Fruit fly (Drosophila melanogaster) whole organism, embryonic: ENCODE data around the gene Usp8.

Experiments
- ATbp ChIP-seq: fragments of 200-800 bp; sonication (Bioruptor generic); optimal IDR thresholded peaks from 2 replicates; lab custom pipeline; 2017; ENCODE audit warnings: missing biosample characterization, mild to moderate bottlenecking, missing genetic modification characterization, missing genetic modification reagents
- B-H2 ChIP-seq: fragments of 200-800 bp; sonication (Bioruptor generic); optimal IDR thresholded peaks from 2 replicates; lab custom pipeline; 2018; ENCODE audit warnings: missing biosample characterization, mild to moderate bottlenecking, missing genetic modification characterization
- CG12155 ChIP-seq: fragments of 200-800 bp; sonication (Bioruptor generic); optimal IDR thresholded peaks from 3 replicates; lab custom pipeline; 2016; ENCODE audit warnings: missing biosample characterization, missing genetic modification characterization
- CG13287 ChIP-seq: fragments of 200-800 bp; sonication (Bioruptor generic); IDR thresholded peaks from 2 replicates; pipeline ENCODE4 v1.3.6; 2022; ENCODE audit warnings: missing biosample characterization, missing genetic modification characterization; ENCODE audit not compliant: partially characterized antibody
- CG13624 ChIP-seq: fragments of 200-800 bp; sonication (Bioruptor generic); optimal IDR thresholded peaks from 2 replicates; lab custom pipeline; 2016; ENCODE audit warnings: missing biosample characterization, missing genetic modification characterization
- CG14965 ChIP-seq: fragments of 200-800 bp; sonication (Bioruptor generic); optimal IDR thresholded peaks from 2 replicates; lab custom pipeline; 2016; ENCODE audit warnings: missing biosample characterization, missing genetic modification characterization, borderline replicate concordance
- CG15011 ChIP-seq: fragments of 200-800 bp; sonication (Bioruptor generic); optimal IDR thresholded peaks from 3 replicates; lab custom pipeline; 2018; ENCODE audit warnings: missing biosample characterization, mild to moderate bottlenecking, missing genetic modification characterization
- CG15696 ChIP-seq: fragments of 200-800 bp; sonication (Bioruptor generic); optimal IDR thresholded peaks from 2 replicates; lab custom pipeline; 2019; ENCODE audit warnings: missing biosample characterization, mild to moderate bottlenecking, missing genetic modification characterization, moderate library complexity
- CG16779 ChIP-seq: fragments of 200-800 bp; sonication (Bioruptor generic); IDR thresholded peaks from 2 replicates; pipeline ENCODE4 v1.3.6; 2022; ENCODE audit warnings: missing biosample characterization, missing genetic modification characterization
- CG17361 ChIP-seq: fragments of 200-800 bp; sonication (Bioruptor generic); IDR thresholded peaks from 3 replicates; pipeline ENCODE4 v1.3.6; 2022; ENCODE audit warnings: missing biosample characterization, missing genetic modification characterization
- CG17829 ChIP-seq: fragments of 200-800 bp; optimal IDR thresholded peaks from 2 replicates; lab custom pipeline; 2019; ENCODE audit warnings: missing biosample characterization, mild to moderate bottlenecking, missing genetic modification characterization, moderate library complexity
- CG18476 ChIP-seq: fragments of 200-800 bp; sonication (Bioruptor generic); optimal IDR thresholded peaks from 2 replicates; lab custom pipeline; 2016; ENCODE audit warnings: missing biosample characterization, mild to moderate bottlenecking, missing genetic modification characterization
- CG2120 ChIP-seq: fragments of 200-800 bp; sonication (Bioruptor generic); optimal IDR thresholded peaks from 3 replicates; lab custom pipeline; 2016; ENCODE audit warnings: missing biosample characterization, missing genetic modification characterization
- CG30020 ChIP-seq: fragments of 200-800 bp; optimal IDR thresholded peaks from 2 replicates; lab custom pipeline; 2019; ENCODE audit warnings: missing biosample characterization, mild to moderate bottlenecking, missing genetic modification characterization, moderate library complexity
- CG3065 ChIP-seq: fragments of 200-800 bp; sonication (Bioruptor generic); optimal IDR thresholded peaks from 2 replicates; lab custom pipeline; 2016; ENCODE audit warnings: missing biosample characterization, missing genetic modification characterization
- CG31365 ChIP-seq: fragments of 200-800 bp; sonication (Bioruptor generic); optimal IDR thresholded peaks from 2 replicates; lab custom pipeline; 2018; ENCODE audit warnings: missing biosample characterization, mild to moderate bottlenecking, missing genetic modification characterization
- CG32772 ChIP-seq: fragments of 200-800 bp; sonication (Bioruptor generic); IDR thresholded peaks from 2 replicates; pipeline ENCODE4 v1.3.6; 2022; ENCODE audit warnings: missing biosample characterization, missing genetic modification characterization
- CG4328 ChIP-seq: fragments of 200-800 bp; sonication (Bioruptor generic); optimal IDR thresholded peaks from 3 replicates; lab custom pipeline; 2017; ENCODE audit warnings: missing biosample characterization, missing genetic modification reagents, missing genetic modification characterization
- CG4820 ChIP-seq: fragments of 200-800 bp; sonication (Bioruptor generic); optimal IDR thresholded peaks from 3 replicates; lab custom pipeline; 2016; ENCODE audit warnings: missing biosample characterization, missing genetic modification characterization
- CG8388 ChIP-seq: fragments of 200-800 bp; sonication (Bioruptor generic); optimal IDR thresholded peaks from 2 replicates; lab custom pipeline; 2019; ENCODE audit warnings: missing biosample characterization, mild to moderate bottlenecking, missing genetic modification characterization, moderate library complexity
- CG9609 ChIP-seq: fragments of 200-800 bp; sonication (Bioruptor generic); optimal IDR thresholded peaks from 3 replicates; lab custom pipeline; 2016; ENCODE audit warnings: missing biosample characterization, missing genetic modification characterization
- Doc2 ChIP-seq: fragments of 200-800 bp; sonication (Bioruptor generic); IDR thresholded peaks from 2 replicates; pipeline ENCODE4 v1.3.6; 2022; ENCODE audit warnings: missing biosample characterization, missing genetic modification characterization
- Elba2 ChIP-seq: fragments of 200-800 bp; sonication (Bioruptor generic); optimal IDR thresholded peaks from 3 replicates; lab custom pipeline; 2016; ENCODE audit warnings: missing biosample characterization, missing genetic modification characterization
- Ets65A ChIP-seq: fragments of 200-800 bp; sonication (Bioruptor generic); peaks from one replicate; lab custom pipeline; 2016; ENCODE audit warnings: missing biosample characterization, missing genetic modification characterization
- Fer2 ChIP-seq: fragments of 200-800 bp; sonication (Bioruptor generic); optimal IDR thresholded peaks from 2 replicates; lab custom pipeline; 2018; ENCODE audit warnings: missing biosample characterization, mild to moderate bottlenecking, missing genetic modification characterization, moderate library complexity
- Hand ChIP-seq: fragments of 200-800 bp; sonication (Bioruptor generic); optimal IDR thresholded peaks from 2 replicates; lab custom pipeline; 2017; ENCODE audit warnings: mild to moderate bottlenecking, missing biosample characterization, missing genetic modification reagents, missing genetic modification characterization
- Myb ChIP-seq: fragments of 200-800 bp; sonication (Bioruptor generic); optimal IDR thresholded peaks from 2 replicates; lab custom pipeline; 2016; ENCODE audit warnings: missing biosample characterization, missing genetic modification characterization
- Nf-YC ChIP-seq: fragments of 200-800 bp; optimal IDR thresholded peaks from 3 replicates; lab custom pipeline; 2019; ENCODE audit warnings: missing biosample characterization, mild to moderate bottlenecking, missing genetic modification characterization, moderate library complexity
- Ravus ChIP-seq: fragments of 200-800 bp; sonication (Bioruptor generic); IDR thresholded peaks from 2 replicates; pipeline ENCODE4 v1.3.6; 2022; ENCODE audit warnings: missing biosample characterization, missing genetic modification characterization
- Rfx ChIP-seq: fragments of 200-800 bp; sonication (Bioruptor generic); IDR thresholded peaks from 2 replicates; pipeline ENCODE4 v1.3.6; 2022; ENCODE audit warnings: missing biosample characterization, missing genetic modification characterization
- Sox100B ChIP-seq: fragments of 200-800 bp; sonication (Bioruptor generic); optimal IDR thresholded peaks from 3 replicates; lab custom pipeline; 2018; ENCODE audit warnings: missing biosample characterization, mild to moderate bottlenecking, missing genetic modification characterization
- bsh ChIP-seq, 2 experiments: fragments of 200-800 bp; sonication (Bioruptor generic); optimal IDR thresholded peaks; 2 replicates each; lab custom pipeline; 2017 to 2018; ENCODE audit warnings: mild to moderate bottlenecking in 2 of 2, missing biosample characterization in 2 of 2, missing genetic modification characterization in 2 of 2, moderate library complexity in 1 of 2
- chm ChIP-seq: fragments of 200-800 bp; sonication (Bioruptor generic); IDR thresholded peaks from 2 replicates; pipeline ENCODE4 v1.3.6; 2022; ENCODE audit warnings: missing biosample characterization, missing genetic modification characterization
- corto ChIP-seq: fragments of 200-800 bp; sonication (Bioruptor generic); optimal IDR thresholded peaks from 2 replicates; lab custom pipeline; 2016; ENCODE audit warnings: missing biosample characterization, mild to moderate bottlenecking, missing genetic modification characterization, moderate library complexity
- croc ChIP-seq: fragments of 200-800 bp; sonication (Bioruptor generic); conservative IDR thresholded peaks from 3 replicates; pipeline ENCODE4 v1.3.6; 2022; ENCODE audit warnings: missing biosample characterization, missing genetic modification characterization
- disco-r ChIP-seq: fragments of 200-800 bp; sonication (Bioruptor generic); optimal IDR thresholded peaks from 2 replicates; lab custom pipeline; 2016; ENCODE audit warnings: missing biosample characterization, missing genetic modification characterization
- eyg ChIP-seq: fragments of 200-800 bp; sonication (Bioruptor generic); optimal IDR thresholded peaks from 3 replicates; lab custom pipeline; 2016; ENCODE audit warnings: missing biosample characterization, missing genetic modification characterization
- fru ChIP-seq: fragments of >200 bp; optimal IDR thresholded peaks from 2 replicates; lab custom pipeline; 2017
- gce ChIP-seq: fragments of 200-800 bp; sonication (Bioruptor generic); IDR thresholded peaks from 3 replicates; pipeline ENCODE4 v1.3.6; 2022; ENCODE audit warnings: missing biosample characterization, missing genetic modification characterization
- kni ChIP-seq: fragments of 200-800 bp; sonication (Bioruptor generic); optimal IDR thresholded peaks from 3 replicates; lab custom pipeline; 2017; ENCODE audit warnings: mild to moderate bottlenecking, missing biosample characterization, missing genetic modification reagents, missing genetic modification characterization
- lola ChIP-seq, 3 experiments: fragments of >200 bp in 2 of 3; fragments of 200-800 bp in 1 of 3; sonication (Bioruptor generic) in 1 of 3; optimal IDR thresholded peaks; 2 replicates each; lab custom pipeline; 2017 to 2019; ENCODE audit warnings: missing biosample characterization in 3 of 3, missing genetic modification characterization in 3 of 3, mild to moderate bottlenecking in 1 of 3, moderate library complexity in 1 of 3
- luna ChIP-seq: fragments of 200-800 bp; sonication (Bioruptor generic); optimal IDR thresholded peaks from 2 replicates; lab custom pipeline; 2016; ENCODE audit warnings: missing biosample characterization, missing genetic modification characterization
- mam ChIP-seq: fragments of 200-800 bp; sonication (Bioruptor generic); optimal IDR thresholded peaks from 3 replicates; lab custom pipeline; 2016; ENCODE audit warnings: missing biosample characterization, missing genetic modification characterization
- mld ChIP-seq: fragments of 200-800 bp; sonication (Bioruptor generic); IDR thresholded peaks from 3 replicates; pipeline ENCODE4 v1.3.6; 2022; ENCODE audit warnings: missing biosample characterization, missing genetic modification characterization; ENCODE audit not compliant: partially characterized antibody
- nerfin-2 ChIP-seq: fragments of 200-800 bp; sonication (Bioruptor generic); IDR thresholded peaks from 2 replicates; pipeline ENCODE4 v1.3.6; 2022; ENCODE audit warnings: missing biosample characterization, missing genetic modification characterization; ENCODE audit not compliant: partially characterized antibody
- pb ChIP-seq: fragments of 200-800 bp; sonication (Bioruptor generic); optimal IDR thresholded peaks from 3 replicates; lab custom pipeline; 2016; ENCODE audit warnings: missing biosample characterization, missing genetic modification characterization
- repo ChIP-seq: fragments of 200-800 bp; sonication (Bioruptor generic); optimal IDR thresholded peaks from 2 replicates; lab custom pipeline; 2016; ENCODE audit warnings: missing biosample characterization, missing genetic modification characterization
- ro ChIP-seq: fragments of 200-800 bp; sonication (Bioruptor generic); IDR thresholded peaks from 2 replicates; pipeline ENCODE4 v1.3.6; 2022; ENCODE audit warnings: missing biosample characterization, missing genetic modification characterization
- row ChIP-seq: fragments of 200-800 bp; sonication (Bioruptor generic); IDR thresholded peaks from 3 replicates; pipeline ENCODE4 v1.3.6; 2022; ENCODE audit warnings: missing biosample characterization, missing genetic modification characterization
- scrt ChIP-seq: fragments of 200-800 bp; sonication (Bioruptor generic); optimal IDR thresholded peaks from 2 replicates; lab custom pipeline; 2018; ENCODE audit warnings: missing biosample characterization, mild to moderate bottlenecking, missing genetic modification characterization, moderate library complexity

Gene Usp8

DNA sequence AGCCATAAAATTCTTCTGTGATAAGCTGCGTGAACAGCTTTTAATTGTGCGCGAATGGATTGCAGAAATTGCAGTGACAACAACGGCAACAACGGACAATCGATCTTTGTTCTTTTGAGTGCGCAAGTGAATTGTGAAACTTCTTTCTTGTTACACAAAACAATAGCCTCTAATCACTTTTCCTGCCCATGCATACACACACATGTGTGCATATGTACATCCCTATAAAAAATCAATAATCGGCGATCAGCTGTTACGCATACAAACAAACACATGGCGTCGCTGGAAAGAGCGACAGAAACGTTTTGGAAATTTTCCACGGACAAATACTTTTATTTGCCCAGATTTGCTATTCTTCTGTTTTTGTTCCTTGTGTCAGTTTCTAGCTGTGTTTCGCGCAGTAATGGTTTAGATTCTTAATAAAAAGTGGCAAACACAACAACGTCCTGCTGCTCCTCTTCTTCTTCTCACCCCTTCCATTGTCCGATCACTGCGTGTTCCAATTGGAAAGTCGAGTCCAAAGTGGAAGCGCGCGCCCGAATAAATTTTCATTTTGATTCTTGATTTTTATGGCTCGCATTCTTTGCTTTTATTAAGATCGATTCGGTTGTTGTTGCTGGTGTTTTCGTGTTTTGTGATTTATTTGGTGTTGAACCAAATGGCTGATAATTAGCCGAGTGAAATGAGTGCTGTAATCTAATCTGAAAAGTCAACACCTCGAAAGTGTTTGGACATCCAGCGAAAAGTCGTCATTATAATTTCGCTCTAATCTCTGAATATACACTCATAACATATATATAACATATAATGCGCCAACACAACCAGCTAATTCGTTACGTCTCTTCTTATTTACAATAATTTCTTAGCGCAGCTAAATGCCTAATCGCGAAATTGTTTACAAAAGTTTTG lies 22.8 kb downstream of the Usp8 start (continued):
- peak in 1 of 2 experiments; percentile 32 for TF ChIP-seq bsh (GFP tag; optimal IDR thresholded peaks at IDR 0.05; lab: Kevin White, UChicago)
- no peak for TF ChIP-seq CG3065
- no peak for TF ChIP-seq Rfx
- TF ChIP-seq CG32772 (GFP tag; lab: Robert Waterston, UW): no peak
- no peak for TF ChIP-seq nerfin-2 (GFP tag; lab: Robert Waterston, UW)
- TF ChIP-seq gce: no peak
- no peak for TF ChIP-seq CG15696
- TF ChIP-seq mam: no peak
- no peak for TF ChIP-seq fru (lab: Kevin White, UChicago)
- TF ChIP-seq CG12155 (GFP tag; lab: Kevin White, UChicago): no peak
- TF ChIP-seq scrt (GFP tag; lab: Kevin White, UChicago): peak; percentile 2
- TF ChIP-seq CG9609 (GFP tag; lab: Kevin White, UChicago): no peak
- TF ChIP-seq CG16779: no peak
- no peak for TF ChIP-seq row (GFP tag; lab: Robert Waterston, UW)
- TF ChIP-seq repo (GFP tag; lab: Kevin White, UChicago): no peak
- TF ChIP-seq corto: peak; percentile 2
- TF ChIP-seq lola (GFP tag; optimal IDR thresholded peaks at IDR 0.05; lab: Kevin White, UChicago): no peak
- TF ChIP-seq CG31365 (tag; lab: Kevin White, UChicago): no peak
- TF ChIP-seq CG15011 (GFP tag; lab: Kevin White, UChicago): no peak
- no peak for TF ChIP-seq chm (GFP tag; lab: Robert Waterston, UW)
- no peak for TF ChIP-seq mld (GFP tag; lab: Robert Waterston, UW)
- no peak for TF ChIP-seq Sox100B (GFP tag; lab: Kevin White, UChicago)
- peak; percentile 93 for TF ChIP-seq Elba2 (GFP tag; lab: Kevin White, UChicago)
- TF ChIP-seq CG17361 (GFP tag; lab: Robert Waterston, UW): no peak
- TF ChIP-seq B-H2 (GFP tag; lab: Kevin White, UChicago): no peak
- TF ChIP-seq Myb (GFP tag; lab: Kevin White, UChicago): no peak
- TF ChIP-seq disco-r (GFP tag; lab: Kevin White, UChicago): no peak
- TF ChIP-seq eyg: no peak
- TF ChIP-seq CG13287 (GFP tag; lab: Robert Waterston, UW): no peak
- TF ChIP-seq Nf-YC: no peak
- TF ChIP-seq Doc2 (GFP tag; lab: Robert Waterston, UW): no peak
- TF ChIP-seq luna (GFP tag; lab: Kevin White, UChicago): no peak
- TF ChIP-seq CG14965 (GFP tag; lab: Kevin White, UChicago): no peak
- no peak for TF ChIP-seq CG4820
- TF ChIP-seq Ets65A (GFP tag; lab: Kevin White, UChicago): no peak
- no peak for TF ChIP-seq CG13624 (GFP tag; lab: Kevin White, UChicago)
- TF ChIP-seq kni (GFP tag; lab: Kevin White, UChicago): peak; percentile 60
- no peak for TF ChIP-seq CG18476
- TF ChIP-seq Hand (GFP tag; lab: Kevin White, UChicago): no peak
- no peak for TF ChIP-seq CG30020 (tag; lab: Kevin White, UChicago)
- TF ChIP-seq Fer2 (tag; lab: Kevin White, UChicago): no peak
- TF ChIP-seq pb (GFP tag; lab: Kevin White, UChicago): no peak
- no peak for TF ChIP-seq CG4328
- no peak for TF ChIP-seq CG2120 (GFP tag; lab: Kevin White, UChicago)
- no peak for TF ChIP-seq CG8388 (GFP tag; lab: Kevin White, UChicago)
- no peak for TF ChIP-seq ro (GFP tag; lab: Robert Waterston, UW)
- TF ChIP-seq CG17829 (tag; lab: Kevin White, UChicago): no peak
- no peak for TF ChIP-seq Ravus (GFP tag; lab: Robert Waterston, UW)
- TF ChIP-seq croc: no peak
- no peak for TF ChIP-seq ATbp (GFP tag; lab: Kevin White, UChicago)
